Fruit fly (Drosophila melanogaster): ENCODE results near the gene shps.

shps gene

DNA sequence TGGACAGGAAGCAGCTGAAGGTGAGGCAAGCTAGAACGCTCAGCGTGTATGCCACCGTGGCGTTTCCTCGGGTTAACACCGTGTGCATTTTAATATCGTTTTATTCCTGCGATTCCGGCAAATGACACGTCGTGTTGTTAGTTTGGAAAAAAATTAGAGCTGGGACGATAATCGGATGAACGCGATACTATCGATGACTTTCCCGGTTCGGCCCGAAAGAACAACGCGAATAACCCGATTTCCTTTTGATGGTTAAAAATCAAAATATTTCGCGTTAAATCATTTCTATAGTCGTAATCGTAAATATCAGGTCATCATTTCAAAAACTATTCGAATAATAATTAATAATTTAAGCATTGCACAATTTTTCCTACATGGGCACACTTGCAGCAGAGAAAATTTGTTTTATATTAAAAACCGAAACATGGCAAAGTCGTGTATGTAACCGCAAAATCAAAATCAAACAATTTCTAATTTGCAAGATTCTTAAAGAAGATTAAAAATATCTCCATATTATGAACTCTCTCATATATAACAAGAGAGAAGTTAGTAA, 49.4 kb upstream of the shps start, which contains the start of gene Spase22-23:
Gene Spase22-23 (minus strand): TSS at position 166 of the 553 bp plus-strand sequence.
- TF ChIP-seq CG2875 (GFP tag; optimal IDR thresholded peaks at IDR 0.05): no peak
- TF ChIP-seq HLH4C (GFP tag; IDR thresholded peaks at IDR 0.05; ENCODE audit: partially characterized antibody): peak; percentile 92
- no peak for TF ChIP-seq CG12219 (GFP tag; optimal IDR thresholded peaks at IDR 0.05)
- TF ChIP-seq CG13424 (tag; optimal IDR thresholded peaks at IDR 0.05): no peak
- no peak for TF ChIP-seq CG4282 (GFP tag; optimal IDR thresholded peaks at IDR 0.05)
- no peak for TF ChIP-seq HLH54F (GFP tag; optimal IDR thresholded peaks at IDR 0.05)
- peak; percentile 17; the same call in 1 of the 3 replicates for TF ChIP-seq CG34422 (GFP tag; IDR thresholded peaks at IDR 0.05)
- TF ChIP-seq Ssrp (tag; optimal IDR thresholded peaks at IDR 0.05): no peak
- peak; percentile 81 for TF ChIP-seq Ets65A (GFP tag)
- no peak for TF ChIP-seq CG14710 (tag; optimal IDR thresholded peaks at IDR 0.05)
- no peak for TF ChIP-seq salm (tag; optimal IDR thresholded peaks at IDR 0.05)
- TF ChIP-seq chif (GFP tag; optimal IDR thresholded peaks at IDR 0.05): no peak
- TF ChIP-seq CG9797 (GFP tag; optimal IDR thresholded peaks at IDR 0.05): no peak
- TF ChIP-seq MBD-R2 (GFP tag; IDR thresholded peaks at IDR 0.05): peak; percentile 44
- TF ChIP-seq Doc3 (GFP tag; IDR thresholded peaks at IDR 0.05; ENCODE audit: partially characterized antibody): peak; percentile 89
- no peak for TF ChIP-seq CG12104 (GFP tag; optimal IDR thresholded peaks at IDR 0.05)
- TF ChIP-seq CG8290 (GFP tag; optimal IDR thresholded peaks at IDR 0.05): no peak
- TF ChIP-seq CG8290 (tag; optimal IDR thresholded peaks at IDR 0.05): peak in 1 of 2 experiments; percentile 54
- peak; percentile 91 for TF ChIP-seq vnd (GFP tag; IDR thresholded peaks at IDR 0.05; ENCODE audit: partially characterized antibody)
- TF ChIP-seq Rfx (GFP tag; IDR thresholded peaks at IDR 0.05): peak; percentile 24; the same call in 1 of the 2 replicates
- peak; percentile 94 for TF ChIP-seq Bgb (GFP tag; IDR thresholded peaks at IDR 0.05; ENCODE audit: partially characterized antibody)
- TF ChIP-seq CG8478 (optimal IDR thresholded peaks at IDR 0.05): no peak
- no peak for TF ChIP-seq CG14667 (GFP tag; IDR thresholded peaks at IDR 0.05)
- peak; percentile 96 for TF ChIP-seq Scr (GFP tag; IDR thresholded peaks at IDR 0.05; ENCODE audit: partially characterized antibody)
- no peak for TF ChIP-seq YL-1 (GFP tag; optimal IDR thresholded peaks at IDR 0.05)
- peak; percentile 87 for TF ChIP-seq tna (GFP tag; IDR thresholded peaks at IDR 0.05; ENCODE audit: partially characterized antibody)
- no peak for TF ChIP-seq tgo (GFP tag; IDR thresholded peaks at IDR 0.05)
- no peak for TF ChIP-seq HHEX (GFP tag; optimal IDR thresholded peaks at IDR 0.05)
- no peak for TF ChIP-seq aop (GFP tag; IDR thresholded peaks at IDR 0.05)
- TF ChIP-seq bowl (GFP tag; IDR thresholded peaks at IDR 0.05): no peak
- no peak for TF ChIP-seq CG15269 (tag; optimal IDR thresholded peaks at IDR 0.05)
- TF ChIP-seq inv (GFP tag; IDR thresholded peaks at IDR 0.05; ENCODE audit: partially characterized antibody): peak; percentile 92
- TF ChIP-seq Adf1 (GFP tag; IDR thresholded peaks at IDR 0.05): no peak
- TF ChIP-seq nerfin-2 (GFP tag; IDR thresholded peaks at IDR 0.05; ENCODE audit: partially characterized antibody): peak; percentile 89
- TF ChIP-seq CG15073 (GFP tag; optimal IDR thresholded peaks at IDR 0.05): peak; percentile 10
- TF ChIP-seq Dll (GFP tag; IDR thresholded peaks at IDR 0.05; ENCODE audit: partially characterized antibody): peak; percentile 92
- peak; percentile 16 for TF ChIP-seq CG8924 (tag; optimal IDR thresholded peaks at IDR 0.05)
- TF ChIP-seq btn (GFP tag; optimal IDR thresholded peaks at IDR 0.05): no peak
- no peak for TF ChIP-seq repo (GFP tag; optimal IDR thresholded peaks at IDR 0.05)
- peak; percentile 86 for TF ChIP-seq CG14860 (GFP tag; IDR thresholded peaks at IDR 0.05; ENCODE audit: partially characterized antibody)
- no peak for TF ChIP-seq yki (optimal IDR thresholded peaks at IDR 0.05)
- TF ChIP-seq dmrt11E (tag; optimal IDR thresholded peaks at IDR 0.05): no peak
- no peak for TF ChIP-seq Lim3 (GFP tag; IDR thresholded peaks at IDR 0.05)
- peak; percentile 94 for TF ChIP-seq CG13287 (GFP tag; IDR thresholded peaks at IDR 0.05; ENCODE audit: partially characterized antibody)
- no peak for TF ChIP-seq CG11504 (tag; optimal IDR thresholded peaks at IDR 0.05)
- TF ChIP-seq Gsc (GFP tag; IDR thresholded peaks at IDR 0.05): no peak
- TF ChIP-seq Side (GFP tag; optimal IDR thresholded peaks at IDR 0.05): no peak
- TF ChIP-seq CG7963 (GFP tag; IDR thresholded peaks at IDR 0.05; ENCODE audit: partially characterized antibody): peak; percentile 93
- peak; percentile 97 for TF ChIP-seq amos (GFP tag; IDR thresholded peaks at IDR 0.05; ENCODE audit: partially characterized antibody)
- no peak for TF ChIP-seq gce (GFP tag; IDR thresholded peaks at IDR 0.05)

Data from whole organism, embryonic.